Fruit fly (Drosophila melanogaster) whole organism, embryonic: ENCODE measurements around the gene CG13258.

Experiments used
- Awh ChIP-seq: fragments of 200-800 bp; sonication (Bioruptor generic); IDR thresholded peaks from 2 replicates; pipeline ENCODE4, ENCODE4 v1.3.6; 2022; ENCODE audit warnings: missing biosample characterization, missing genetic modification characterization
- CG10462 ChIP-seq: fragments of 200-800 bp; sonication (Bioruptor generic); optimal IDR thresholded peaks from 2 replicates; lab custom pipeline; 2016; ENCODE audit warnings: missing biosample characterization, missing genetic modification characterization
- CG13296 ChIP-seq: fragments of 200-800 bp; sonication (Bioruptor generic); optimal IDR thresholded peaks from 3 replicates; lab custom pipeline; 2018; ENCODE audit warnings: missing biosample characterization, mild to moderate bottlenecking, missing genetic modification characterization
- CG15073 ChIP-seq: fragments of 200-800 bp; sonication (Bioruptor generic); optimal IDR thresholded peaks from 2 replicates; lab custom pipeline; 2016; ENCODE audit warnings: missing biosample characterization, missing genetic modification characterization
- CG1529 ChIP-seq: fragments of 200-800 bp; sonication (Bioruptor generic); optimal IDR thresholded peaks from 3 replicates; lab custom pipeline; 2018; ENCODE audit warnings: missing biosample characterization, missing genetic modification characterization
- CG1602 ChIP-seq: fragments of 200-800 bp; sonication (Bioruptor generic); optimal IDR thresholded peaks from 3 replicates; lab custom pipeline; 2016; ENCODE audit warnings: missing biosample characterization, missing genetic modification characterization
- CG16815 ChIP-seq: fragments of 200-800 bp; sonication (Bioruptor generic); optimal IDR thresholded peaks from 3 replicates; lab custom pipeline; 2017; ENCODE audit warnings: missing biosample characterization, mild to moderate bottlenecking, missing genetic modification characterization
- CG17328 ChIP-seq: fragments of 200-800 bp; sonication (Bioruptor generic); IDR thresholded peaks from 2 replicates; pipeline ENCODE4 v1.3.6; 2022; ENCODE audit warnings: missing biosample characterization, missing genetic modification characterization
- CG17802 ChIP-seq: fragments of 200-800 bp; sonication (Bioruptor generic); optimal IDR thresholded peaks from 2 replicates; lab custom pipeline; 2018; ENCODE audit warnings: missing biosample characterization, mild to moderate bottlenecking, missing genetic modification characterization, moderate library complexity
- CG1832 ChIP-seq: fragments of 200-800 bp; sonication (Bioruptor generic); optimal IDR thresholded peaks from 2 replicates; lab custom pipeline; 2017; ENCODE audit warnings: missing biosample characterization, mild to moderate bottlenecking, missing genetic modification characterization, inconsistent platforms
- CG2120 ChIP-seq: fragments of 200-800 bp; sonication (Bioruptor generic); optimal IDR thresholded peaks from 3 replicates; lab custom pipeline; 2016; ENCODE audit warnings: missing biosample characterization, missing genetic modification characterization
- CG2678 ChIP-seq: fragments of 200-800 bp; sonication (Bioruptor generic); optimal IDR thresholded peaks from 3 replicates; lab custom pipeline; 2019; ENCODE audit warnings: missing biosample characterization, mild to moderate bottlenecking, missing genetic modification characterization, moderate library complexity
- CG30020 ChIP-seq: fragments of 200-800 bp; optimal IDR thresholded peaks from 2 replicates; lab custom pipeline; 2019; ENCODE audit warnings: missing biosample characterization, mild to moderate bottlenecking, missing genetic modification characterization, moderate library complexity
- CG30431 ChIP-seq: fragments of 200-800 bp; sonication (Bioruptor generic); optimal IDR thresholded peaks from 2 replicates; lab custom pipeline; 2017; ENCODE audit warnings: missing biosample characterization, missing genetic modification characterization
- CG3065 ChIP-seq: fragments of 200-800 bp; sonication (Bioruptor generic); optimal IDR thresholded peaks from 2 replicates; lab custom pipeline; 2016; ENCODE audit warnings: missing biosample characterization, missing genetic modification characterization
- CG3407 ChIP-seq: fragments of 200-800 bp; sonication (Bioruptor generic); optimal IDR thresholded peaks from 2 replicates; lab custom pipeline; 2018; ENCODE audit warnings: missing biosample characterization, mild to moderate bottlenecking, missing genetic modification characterization
- CG34224 ChIP-seq: fragments of 200-800 bp; sonication (Bioruptor generic); IDR thresholded peaks from 3 replicates; pipeline ENCODE4 v1.3.6; 2022; ENCODE audit warnings: missing biosample characterization, missing genetic modification characterization; ENCODE audit not compliant: partially characterized antibody
- CG3838 ChIP-seq: fragments of 200-800 bp; sonication (Bioruptor generic); optimal IDR thresholded peaks from 3 replicates; lab custom pipeline; 2016; ENCODE audit warnings: missing biosample characterization, missing genetic modification characterization
- CG7372 ChIP-seq: fragments of 200-800 bp; sonication (Bioruptor generic); IDR thresholded peaks from 2 replicates; pipeline ENCODE4 v1.3.6; 2022; ENCODE audit warnings: missing biosample characterization, missing genetic modification characterization
- CG7745 ChIP-seq: fragments of 200-800 bp; sonication (Bioruptor generic); optimal IDR thresholded peaks from 2 replicates; lab custom pipeline; 2018; ENCODE audit warnings: missing biosample characterization, mild to moderate bottlenecking, missing genetic modification characterization, moderate library complexity
- CG7928 ChIP-seq: fragments of 200-800 bp; sonication (Bioruptor generic); optimal IDR thresholded peaks from 2 replicates; lab custom pipeline; 2017; ENCODE audit warnings: missing biosample characterization, mild to moderate bottlenecking, missing genetic modification characterization
- CG9797 ChIP-seq: fragments of 200-800 bp; sonication (Bioruptor generic); optimal IDR thresholded peaks from 3 replicates; lab custom pipeline; 2018; ENCODE audit warnings: missing biosample characterization, mild to moderate bottlenecking, missing genetic modification characterization
- D19A ChIP-seq: fragments of 200-800 bp; optimal IDR thresholded peaks from 3 replicates; lab custom pipeline; 2019; ENCODE audit warnings: missing biosample characterization, mild to moderate bottlenecking, missing genetic modification characterization, moderate library complexity
- Dad ChIP-seq: fragments of 200-800 bp; sonication (Bioruptor generic); optimal IDR thresholded peaks from 3 replicates; lab custom pipeline; 2016; ENCODE audit warnings: missing biosample characterization, missing genetic modification characterization
- Dfd ChIP-seq, 2 experiments: fragments of >200 bp; optimal IDR thresholded peaks; 2 replicates each; lab custom pipeline; 2017; ENCODE audit warnings: missing biosample characterization in 2 of 2, missing genetic modification characterization in 2 of 2
- Gug ChIP-seq: fragments of 200-800 bp; sonication (Bioruptor generic); IDR thresholded peaks from 4 replicates; pipeline ENCODE4 v1.3.6; 2022; ENCODE audit warnings: missing biosample characterization, missing genetic modification characterization
- MESR4 ChIP-seq: fragments of 200-800 bp; sonication (Bioruptor generic); optimal IDR thresholded peaks from 2 replicates; lab custom pipeline; 2018; ENCODE audit warnings: missing biosample characterization, mild to moderate bottlenecking, missing genetic modification characterization, moderate library complexity
- Mrtf ChIP-seq: fragments of 200-800 bp; sonication (Bioruptor generic); IDR thresholded peaks from 3 replicates; pipeline ENCODE4 v1.3.6; 2022; ENCODE audit warnings: missing biosample characterization, missing genetic modification characterization
- Neu2 ChIP-seq: fragments of 200-800 bp; sonication (Bioruptor generic); optimal IDR thresholded peaks from 3 replicates; lab custom pipeline; 2016; ENCODE audit warnings: missing biosample characterization, missing genetic modification characterization, borderline replicate concordance
- ap ChIP-seq: fragments of 200-800 bp; sonication (Bioruptor generic); IDR thresholded peaks from 2 replicates; pipeline ENCODE4 v1.3.6; 2022; ENCODE audit warnings: missing biosample characterization, missing genetic modification characterization
- btn ChIP-seq: fragments of 200-800 bp; sonication (Bioruptor generic); optimal IDR thresholded peaks from 2 replicates; lab custom pipeline; 2016; ENCODE audit warnings: missing biosample characterization, missing genetic modification characterization
- dati ChIP-seq: fragments of 200-800 bp; sonication (Bioruptor generic); IDR thresholded peaks from 2 replicates; pipeline ENCODE4 v1.3.6; 2022; ENCODE audit warnings: missing biosample characterization, missing genetic modification characterization
- dm ChIP-seq: fragments of 200-800 bp; sonication (Bioruptor generic); optimal IDR thresholded peaks from 3 replicates; lab custom pipeline; 2016; ENCODE audit warnings: missing biosample characterization, missing genetic modification characterization
- en ChIP-seq: fragments of 200-800 bp; sonication (Bioruptor generic); optimal IDR thresholded peaks from 2 replicates; lab custom pipeline; 2016; ENCODE audit warnings: missing biosample characterization, missing genetic modification characterization
- eve ChIP-seq, 2 experiments: fragments of >200 bp; optimal IDR thresholded peaks; 2 replicates each; lab custom pipeline; 2017; ENCODE audit warnings: missing biosample characterization in 2 of 2, missing genetic modification characterization in 2 of 2
- gce ChIP-seq: fragments of 200-800 bp; sonication (Bioruptor generic); IDR thresholded peaks from 3 replicates; pipeline ENCODE4 v1.3.6; 2022; ENCODE audit warnings: missing biosample characterization, missing genetic modification characterization
- h ChIP-seq: fragments of >200 bp; optimal IDR thresholded peaks from 2 replicates; lab custom pipeline; 2017
- hbn ChIP-seq: fragments of 200-800 bp; sonication (Bioruptor generic); IDR thresholded peaks from 2 replicates; pipeline ENCODE4 v1.3.6; 2022; ENCODE audit warnings: missing biosample characterization, missing genetic modification characterization; ENCODE audit not compliant: partially characterized antibody
- hkb ChIP-seq, 2 experiments: fragments of 200-800 bp in 1 of 2; fragments of >200 bp in 1 of 2; sonication (Bioruptor generic) in 1 of 2; IDR thresholded peaks in 1 of 2; optimal IDR thresholded peaks in 1 of 2; 2 replicates each; pipeline versions ENCODE4 v1.3.6 to Lab custom; 2017 to 2022; ENCODE audit warnings: missing biosample characterization in 1 of 2, missing genetic modification characterization in 1 of 2
- lab ChIP-seq: fragments of 200-800 bp; sonication (Bioruptor generic); optimal IDR thresholded peaks from 3 replicates; lab custom pipeline; 2017; ENCODE audit warnings: missing biosample characterization, missing genetic modification characterization, mild to moderate bottlenecking, moderate library complexity, missing genetic modification reagents
- nmo ChIP-seq: fragments of 200-800 bp; sonication (Bioruptor generic); optimal IDR thresholded peaks from 2 replicates; lab custom pipeline; 2018; ENCODE audit warnings: missing biosample characterization, mild to moderate bottlenecking, missing genetic modification characterization, moderate library complexity
- onecut ChIP-seq: fragments of 200-800 bp; sonication (Bioruptor generic); IDR thresholded peaks from 2 replicates; pipeline ENCODE4 v1.3.6; 2022; ENCODE audit warnings: missing biosample characterization, missing genetic modification characterization
- pros ChIP-seq: fragments of 200-800 bp; sonication (Bioruptor generic); optimal IDR thresholded peaks from 3 replicates; lab custom pipeline; 2019; ENCODE audit warnings: missing biosample characterization, mild to moderate bottlenecking, missing genetic modification characterization, moderate library complexity
- repo ChIP-seq: fragments of 200-800 bp; sonication (Bioruptor generic); optimal IDR thresholded peaks from 2 replicates; lab custom pipeline; 2016; ENCODE audit warnings: missing biosample characterization, missing genetic modification characterization
- schlank ChIP-seq: fragments of 200-800 bp; sonication (Bioruptor generic); optimal IDR thresholded peaks from 2 replicates; lab custom pipeline; 2018; ENCODE audit warnings: missing biosample characterization, mild to moderate bottlenecking, missing genetic modification characterization
- scrt ChIP-seq: fragments of 200-800 bp; sonication (Bioruptor generic); optimal IDR thresholded peaks from 2 replicates; lab custom pipeline; 2018; ENCODE audit warnings: missing biosample characterization, mild to moderate bottlenecking, missing genetic modification characterization, moderate library complexity
- sob ChIP-seq: fragments of 200-800 bp; sonication (Bioruptor generic); IDR thresholded peaks from 2 replicates; pipeline ENCODE4 v1.3.6; 2022; ENCODE audit warnings: missing biosample characterization, missing genetic modification characterization
- tap ChIP-seq: fragments of 200-800 bp; optimal IDR thresholded peaks from 3 replicates; lab custom pipeline; 2019; ENCODE audit warnings: missing biosample characterization, mild to moderate bottlenecking, missing genetic modification characterization, moderate library complexity
- tgo ChIP-seq: fragments of 200-800 bp; sonication (Bioruptor generic); IDR thresholded peaks from 3 replicates; pipeline ENCODE4 v1.3.6; 2022; ENCODE audit warnings: missing biosample characterization, missing genetic modification characterization
- tna ChIP-seq: fragments of 200-800 bp; sonication (Bioruptor generic); IDR thresholded peaks from 2 replicates; pipeline ENCODE4 v1.3.6; 2022; ENCODE audit warnings: missing biosample characterization, missing genetic modification characterization; ENCODE audit not compliant: partially characterized antibody
- trh ChIP-seq: fragments of 200-800 bp; sonication (Bioruptor generic); optimal IDR thresholded peaks from 2 replicates; lab custom pipeline; 2016; ENCODE audit warnings: missing biosample characterization, missing genetic modification characterization
- twi ChIP-seq: fragments of 200-800 bp; optimal IDR thresholded peaks from 2 replicates; lab custom pipeline; 2019; ENCODE audit warnings: missing biosample characterization, mild to moderate bottlenecking, missing genetic modification characterization, moderate library complexity

CG13258 gene

DNA sequence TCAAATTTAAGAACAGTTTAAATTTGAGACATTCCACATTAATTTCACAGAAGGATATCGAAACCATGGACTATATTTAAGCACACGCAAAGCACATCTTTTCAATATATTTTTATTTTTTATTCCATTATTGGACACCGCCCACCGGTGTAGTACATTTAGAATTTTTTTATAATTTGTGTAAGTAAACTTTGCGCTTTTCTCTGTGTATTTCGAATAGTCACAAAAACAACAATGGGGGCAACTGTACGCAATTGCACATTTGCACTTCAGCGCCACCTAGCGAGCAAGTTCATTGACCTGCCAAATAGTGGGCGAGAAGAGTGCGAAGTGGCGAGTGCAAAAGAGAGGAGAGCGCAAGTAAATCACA, 17.0 kb downstream of the CG13258 start (continued):
- TF ChIP-seq lab (GFP tag; lab: Kevin White, UChicago) (peak; percentile 81), CG16815 (peak; percentile 24), CG3065 (GFP tag; lab: Kevin White, UChicago) (no peak), scrt (GFP tag; lab: Kevin White, UChicago) (peak; percentile 50), CG9797 (GFP tag; lab: Kevin White, UChicago) (no peak), Neu2 (peak; percentile 78), CG7745 (tag; lab: Kevin White, UChicago) (no peak), CG1832 (no peak), tna (GFP tag; lab: Robert Waterston, UW) (no peak), en (GFP tag; lab: Kevin White, UChicago) (no peak), tap (tag; lab: Kevin White, UChicago) (no peak), Awh (GFP tag; lab: Robert Waterston, UW) (no peak), tgo (GFP tag; lab: Robert Waterston, UW) (peak; percentile 49; the same call in 2 of the 3 replicates), CG7372 (GFP tag; lab: Robert Waterston, UW) (0 out of 2 replicates have a peak, but pooled peaks have one; percentile 6), ap (no peak), D19A (tag; lab: Kevin White, UChicago) (peak; percentile 42), MESR4 (no peak), dm (GFP tag; lab: Kevin White, UChicago) (no peak), repo (GFP tag; lab: Kevin White, UChicago) (no peak), CG1602 (GFP tag; lab: Kevin White, UChicago) (no peak), schlank (tag; lab: Kevin White, UChicago) (no peak), trh (GFP tag; lab: Kevin White, UChicago) (no peak), hbn (no peak), Gug (GFP tag; lab: Robert Waterston, UW) (0 out of 4 replicates have a peak, but pooled peaks have one; percentile 8), btn (GFP tag; lab: Kevin White, UChicago) (no peak), CG30431 (GFP tag; lab: Kevin White, UChicago) (peak; percentile 28), onecut (no peak), CG1529 (GFP tag; lab: Kevin White, UChicago) (peak; percentile 34), CG10462 (GFP tag; lab: Kevin White, UChicago) (no peak), CG3407 (GFP tag; lab: Kevin White, UChicago) (no peak), eve (GFP tag; optimal IDR thresholded peaks at IDR 0.05; lab: Kevin White, UChicago) (peak in 1 of 2 experiments; percentile 80), pros (GFP tag; lab: Kevin White, UChicago) (no peak), CG2678 (tag; lab: Kevin White, UChicago) (peak; percentile 75), h (lab: Kevin White, UChicago) (no peak), nmo (GFP tag; lab: Kevin White, UChicago) (peak; percentile 53), Mrtf (GFP tag; lab: Robert Waterston, UW) (no peak), CG3838 (GFP tag; lab: Kevin White, UChicago) (peak; percentile 17), CG17802 (tag; lab: Kevin White, UChicago) (no peak), hkb (optimal IDR thresholded peaks at IDR 0.05; lab: Kevin White, UChicago) (no peak), hkb (GFP tag; IDR thresholded peaks at IDR 0.05; lab: Robert Waterston, UW) (peak; percentile 36; the same call in 1 of the 2 replicates), Dfd (GFP tag; optimal IDR thresholded peaks at IDR 0.05; lab: Kevin White, UChicago) (no peak), CG7928 (no peak), CG34224 (GFP tag; lab: Robert Waterston, UW) (no peak), dati (GFP tag; lab: Robert Waterston, UW) (no peak), CG13296 (GFP tag; lab: Kevin White, UChicago) (peak; percentile 29), gce (GFP tag; lab: Robert Waterston, UW) (no peak), CG2120 (GFP tag; lab: Kevin White, UChicago) (peak; percentile 72), CG17328 (GFP tag; lab: Robert Waterston, UW) (no peak), twi (tag; lab: Kevin White, UChicago) (no peak), CG15073 (GFP tag; lab: Kevin White, UChicago) (no peak), CG30020 (no peak), Dad (GFP tag; lab: Kevin White, UChicago) (peak; percentile 39), sob (GFP tag; lab: Robert Waterston, UW) (peak; percentile 40; the same call in 1 of the 2 replicates)
